Worm (Caenorhabditis elegans) whole organism, L2 larva: Measurements from ENCODE around the gene ifet-1.

Source experiments
- ama-1 ChIP-seq: fragments of 150-350 bp; optimal IDR thresholded peaks from 2 replicates; lab custom pipeline; 2018; ENCODE audit warnings: inconsistent platforms
- nhr-23 ChIP-seq: fragments of 150-350 bp; optimal IDR thresholded peaks from 2 replicates; lab custom pipeline; 2014; ENCODE audit warnings: missing biosample characterization, missing genetic modification reagents, missing genetic modification characterization
- skn-1 ChIP-seq: sonication (generic microtip); optimal IDR thresholded peaks from 2 replicates; lab custom pipeline; 2017; ENCODE audit warnings: missing biosample characterization, missing genetic modification characterization

- TF ChIP-seq nhr-23 (tag; lab: Kevin White, UChicago) = no peak
- no peak for TF ChIP-seq ama-1 (lab: Kevin White, UChicago)
- TF ChIP-seq skn-1 (tag; lab: Kevin White, UChicago) = no peak
Observed at ce11 chrIII:4524071-4524470, 49.1 kb upstream of the ifet-1 start.
